Fruit fly (Drosophila melanogaster) whole organism, embryonic: ENCODE measurements around the gene tub.

ENCODE experiments used
- ATbp ChIP-seq: fragments of 200-800 bp; sonication (Bioruptor generic); optimal IDR thresholded peaks from 2 replicates; lab custom pipeline; 2017; ENCODE audit warnings: missing biosample characterization, mild to moderate bottlenecking, missing genetic modification characterization, missing genetic modification reagents
- Adf1 ChIP-seq: fragments of 200-800 bp; sonication (Bioruptor generic); IDR thresholded peaks from 2 replicates; pipeline ENCODE4 v1.3.6; 2022; ENCODE audit warnings: missing biosample characterization, missing genetic modification characterization
- Awh ChIP-seq: fragments of 200-800 bp; sonication (Bioruptor generic); IDR thresholded peaks from 2 replicates; pipeline ENCODE4, ENCODE4 v1.3.6; 2022; ENCODE audit warnings: missing biosample characterization, missing genetic modification characterization
- CG1024 ChIP-seq: fragments of 200-800 bp; sonication (Bioruptor generic); IDR thresholded peaks from 2 replicates; pipeline ENCODE4 v1.3.6; 2022; ENCODE audit warnings: missing biosample characterization, missing genetic modification characterization
- CG10431 ChIP-seq: fragments of 200-800 bp; sonication (Bioruptor generic); optimal IDR thresholded peaks from 3 replicates; lab custom pipeline; 2018; ENCODE audit warnings: missing biosample characterization, mild to moderate bottlenecking, missing genetic modification characterization
- CG12659 ChIP-seq: fragments of 200-800 bp; sonication (Bioruptor generic); optimal IDR thresholded peaks from 3 replicates; lab custom pipeline; 2017; ENCODE audit warnings: mild to moderate bottlenecking, missing biosample characterization, missing genetic modification reagents, missing genetic modification characterization
- CG12769 ChIP-seq: fragments of 200-800 bp; sonication (Bioruptor generic); optimal IDR thresholded peaks from 2 replicates; lab custom pipeline; 2019; ENCODE audit warnings: missing biosample characterization, mild to moderate bottlenecking, missing genetic modification characterization, moderate library complexity
- CG13424 ChIP-seq: fragments of 200-800 bp; sonication (Bioruptor generic); optimal IDR thresholded peaks from 2 replicates; lab custom pipeline; 2019; ENCODE audit warnings: missing biosample characterization, mild to moderate bottlenecking, missing genetic modification characterization, moderate library complexity
- CG14860 ChIP-seq: fragments of 200-800 bp; sonication (Bioruptor generic); IDR thresholded peaks from 3 replicates; pipeline ENCODE4 v1.3.6; 2022; ENCODE audit warnings: missing biosample characterization, missing genetic modification characterization; ENCODE audit not compliant: partially characterized antibody
- CG14965 ChIP-seq: fragments of 200-800 bp; sonication (Bioruptor generic); optimal IDR thresholded peaks from 2 replicates; lab custom pipeline; 2016; ENCODE audit warnings: missing biosample characterization, missing genetic modification characterization, borderline replicate concordance
- CG15269 ChIP-seq: fragments of 200-800 bp; sonication (Bioruptor generic); optimal IDR thresholded peaks from 2 replicates; lab custom pipeline; 2018; ENCODE audit warnings: missing biosample characterization, mild to moderate bottlenecking, missing genetic modification characterization, moderate library complexity
- CG15479 ChIP-seq: fragments of 200-800 bp; sonication (Bioruptor generic); optimal IDR thresholded peaks from 3 replicates; lab custom pipeline; 2019; ENCODE audit warnings: missing biosample characterization, mild to moderate bottlenecking, missing genetic modification characterization, moderate library complexity
- CG1603 ChIP-seq: fragments of 200-800 bp; sonication (Bioruptor generic); optimal IDR thresholded peaks from 2 replicates; lab custom pipeline; 2019; ENCODE audit warnings: missing biosample characterization, mild to moderate bottlenecking, missing genetic modification characterization, moderate library complexity
- CG17361 ChIP-seq: fragments of 200-800 bp; sonication (Bioruptor generic); IDR thresholded peaks from 3 replicates; pipeline ENCODE4 v1.3.6; 2022; ENCODE audit warnings: missing biosample characterization, missing genetic modification characterization
- CG17802 ChIP-seq: fragments of 200-800 bp; sonication (Bioruptor generic); optimal IDR thresholded peaks from 2 replicates; lab custom pipeline; 2018; ENCODE audit warnings: missing biosample characterization, mild to moderate bottlenecking, missing genetic modification characterization, moderate library complexity
- CG3995 ChIP-seq: fragments of 200-800 bp; sonication (Bioruptor generic); optimal IDR thresholded peaks from 3 replicates; lab custom pipeline; 2016; ENCODE audit warnings: missing biosample characterization, missing genetic modification characterization
- CG4617 ChIP-seq: fragments of 200-800 bp; sonication (Bioruptor generic); optimal IDR thresholded peaks from 3 replicates; lab custom pipeline; 2016; ENCODE audit warnings: missing biosample characterization, missing genetic modification characterization, borderline replicate concordance
- CG7357 ChIP-seq: fragments of 200-800 bp; sonication (Bioruptor generic); IDR thresholded peaks from 3 replicates; pipeline ENCODE4 v1.3.6; 2022; ENCODE audit warnings: missing biosample characterization, missing genetic modification characterization
- CG7786 ChIP-seq: fragments of 200-800 bp; sonication (Bioruptor generic); optimal IDR thresholded peaks from 2 replicates; lab custom pipeline; 2016; ENCODE audit warnings: missing biosample characterization, missing genetic modification characterization
- CG8924 ChIP-seq: fragments of 200-800 bp; optimal IDR thresholded peaks from 3 replicates; lab custom pipeline; 2019; ENCODE audit warnings: missing biosample characterization, mild to moderate bottlenecking, missing genetic modification characterization, moderate library complexity
- CG9932 ChIP-seq: fragments of 200-800 bp; sonication (Bioruptor generic); IDR thresholded peaks from 2 replicates; pipeline ENCODE4 v1.3.6; 2022; ENCODE audit warnings: missing biosample characterization, missing genetic modification characterization
- Dip3 ChIP-seq: fragments of 200-800 bp; sonication (Bioruptor generic); optimal IDR thresholded peaks from 3 replicates; lab custom pipeline; 2016; ENCODE audit warnings: missing biosample characterization, missing genetic modification characterization
- HLHmδ ChIP-seq: fragments of 200-800 bp; sonication (Bioruptor generic); optimal IDR thresholded peaks from 2 replicates; lab custom pipeline; 2018; ENCODE audit warnings: missing biosample characterization, mild to moderate bottlenecking, missing genetic modification characterization, moderate library complexity
- MBD-R2 ChIP-seq: fragments of 200-800 bp; sonication (Bioruptor generic); IDR thresholded peaks from 2 replicates; pipeline ENCODE4 v1.3.6; 2022; ENCODE audit warnings: missing biosample characterization, missing genetic modification characterization
- MESR4 ChIP-seq: fragments of 200-800 bp; sonication (Bioruptor generic); optimal IDR thresholded peaks from 2 replicates; lab custom pipeline; 2018; ENCODE audit warnings: missing biosample characterization, mild to moderate bottlenecking, missing genetic modification characterization, moderate library complexity
- Max ChIP-seq: fragments of 200-800 bp; sonication (Bioruptor generic); optimal IDR thresholded peaks from 2 replicates; lab custom pipeline; 2016; ENCODE audit warnings: missing biosample characterization, mild to moderate bottlenecking, missing genetic modification characterization
- Med ChIP-seq: fragments of 200-800 bp; sonication (Bioruptor generic); peaks from one replicate; lab custom pipeline; 2016; ENCODE audit warnings: missing biosample characterization, missing genetic modification characterization, mild to moderate bottlenecking, inconsistent platforms, moderate library complexity
- Oaz ChIP-seq: fragments of 200-800 bp; sonication (Bioruptor generic); IDR thresholded peaks from 2 replicates; pipeline ENCODE4 v1.3.6; 2022; ENCODE audit warnings: missing biosample characterization, missing genetic modification characterization
- Sry-β ChIP-seq: fragments of 200-800 bp; sonication (Bioruptor generic); optimal IDR thresholded peaks from 2 replicates; lab custom pipeline; 2018; ENCODE audit warnings: missing biosample characterization, mild to moderate bottlenecking, missing genetic modification characterization, moderate library complexity
- Ssrp ChIP-seq: fragments of 200-800 bp; sonication (Bioruptor generic); optimal IDR thresholded peaks from 2 replicates; lab custom pipeline; 2018; ENCODE audit warnings: missing biosample characterization, mild to moderate bottlenecking, missing genetic modification characterization, moderate library complexity
- Taf1 ChIP-seq: fragments of 200-800 bp; sonication (Bioruptor generic); IDR thresholded peaks from 2 replicates; pipeline ENCODE4 v1.3.6; 2022; ENCODE audit warnings: missing biosample characterization, missing genetic modification characterization
- az2 ChIP-seq: fragments of 200-800 bp; sonication (Bioruptor generic); optimal IDR thresholded peaks from 3 replicates; lab custom pipeline; 2016; ENCODE audit warnings: missing biosample characterization, missing genetic modification characterization
- br ChIP-seq: fragments of >200 bp; optimal IDR thresholded peaks from 2 replicates; lab custom pipeline; 2017
- btn ChIP-seq: fragments of 200-800 bp; sonication (Bioruptor generic); optimal IDR thresholded peaks from 2 replicates; lab custom pipeline; 2016; ENCODE audit warnings: missing biosample characterization, missing genetic modification characterization
- cad ChIP-seq: fragments of >200 bp; optimal IDR thresholded peaks from 2 replicates; lab custom pipeline; 2017; ENCODE audit warnings: missing biosample characterization, missing genetic modification characterization
- chinmo ChIP-seq: fragments of 200-800 bp; sonication (Bioruptor generic); IDR thresholded peaks from 4 replicates; pipeline ENCODE4 v1.3.6; 2022; ENCODE audit warnings: missing biosample characterization, missing genetic modification characterization; ENCODE audit not compliant: partially characterized antibody
- her ChIP-seq: fragments of 200-800 bp; sonication (Bioruptor generic); optimal IDR thresholded peaks from 2 replicates; lab custom pipeline; 2016; ENCODE audit warnings: missing biosample characterization, missing genetic modification characterization
- nerfin-2 ChIP-seq: fragments of 200-800 bp; sonication (Bioruptor generic); IDR thresholded peaks from 2 replicates; pipeline ENCODE4 v1.3.6; 2022; ENCODE audit warnings: missing biosample characterization, missing genetic modification characterization; ENCODE audit not compliant: partially characterized antibody
- pan ChIP-seq, 4 experiments: fragments of >200 bp in 3 of 4; fragments of 200-800 bp in 1 of 4; sonication (Bioruptor generic) in 1 of 4; optimal IDR thresholded peaks in 3 of 4; IDR thresholded peaks in 1 of 4; 2 replicates each; pipeline versions ENCODE4 v1.3.6 to Lab custom; 2017 to 2022; ENCODE audit warnings: missing biosample characterization in 2 of 4, missing genetic modification characterization in 2 of 4, mixed read lengths in 1 of 4
- pzg ChIP-seq: fragments of 200-800 bp; sonication (Bioruptor generic); optimal IDR thresholded peaks from 3 replicates; lab custom pipeline; 2018; ENCODE audit warnings: missing biosample characterization, mild to moderate bottlenecking, missing genetic modification characterization, moderate library complexity
- schlank ChIP-seq: fragments of 200-800 bp; sonication (Bioruptor generic); optimal IDR thresholded peaks from 2 replicates; lab custom pipeline; 2018; ENCODE audit warnings: missing biosample characterization, mild to moderate bottlenecking, missing genetic modification characterization
- sd ChIP-seq: fragments of 200-800 bp; sonication (Bioruptor generic); optimal IDR thresholded peaks from 3 replicates; lab custom pipeline; 2018; ENCODE audit warnings: missing biosample characterization, mild to moderate bottlenecking, missing genetic modification characterization, moderate library complexity
- sens ChIP-seq: fragments of 200-800 bp; sonication (Bioruptor generic); peaks from one replicate; lab custom pipeline; 2016; ENCODE audit warnings: missing biosample characterization, missing genetic modification characterization
- sens-2 ChIP-seq: fragments of 200-800 bp; sonication (Bioruptor generic); IDR thresholded peaks from 2 replicates; pipeline ENCODE4 v1.3.6; 2022; ENCODE audit warnings: missing biosample characterization, missing genetic modification characterization
- sna ChIP-seq: fragments of 200-800 bp; sonication (Bioruptor generic); IDR thresholded peaks from 2 replicates; pipeline ENCODE4 v1.3.6; 2022; ENCODE audit warnings: missing biosample characterization, missing genetic modification characterization; ENCODE audit not compliant: partially characterized antibody
- sob ChIP-seq: fragments of 200-800 bp; sonication (Bioruptor generic); IDR thresholded peaks from 2 replicates; pipeline ENCODE4 v1.3.6; 2022; ENCODE audit warnings: missing biosample characterization, missing genetic modification characterization
- ssp ChIP-seq: fragments of 200-800 bp; sonication (Bioruptor generic); IDR thresholded peaks from 2 replicates; pipeline ENCODE4 v1.3.6; 2022; ENCODE audit warnings: missing biosample characterization, missing genetic modification characterization
- tap ChIP-seq: fragments of 200-800 bp; optimal IDR thresholded peaks from 3 replicates; lab custom pipeline; 2019; ENCODE audit warnings: missing biosample characterization, mild to moderate bottlenecking, missing genetic modification characterization, moderate library complexity
- wek ChIP-seq: fragments of 200-800 bp; sonication (Bioruptor generic); optimal IDR thresholded peaks from 3 replicates; lab custom pipeline; 2018; ENCODE audit warnings: missing biosample characterization, mild to moderate bottlenecking, missing genetic modification characterization, moderate library complexity
- yki ChIP-seq: fragments of >200 bp; optimal IDR thresholded peaks from 3 replicates; lab custom pipeline; 2018

tub gene

dm6 chr3R:4399810-4400496 lies 12.4 kb downstream of the tub start (continued):
- TF ChIP-seq Dip3 (GFP tag; lab: Kevin White, UChicago), result peak; percentile 4
- TF ChIP-seq CG4617 (GFP tag; lab: Kevin White, UChicago), result peak; percentile 40
- peak; percentile 52 for TF ChIP-seq CG12659 (GFP tag; lab: Kevin White, UChicago)
- TF ChIP-seq CG15269 (tag; lab: Kevin White, UChicago), result peak; percentile 1
- no peak for TF ChIP-seq HLHmδ
- no peak for TF ChIP-seq sna (GFP tag; lab: Robert Waterston, UW)
- TF ChIP-seq schlank, result no peak
- TF ChIP-seq Max (GFP tag; lab: Kevin White, UChicago), result no peak
- no peak for TF ChIP-seq sens-2 (GFP tag; lab: Robert Waterston, UW)
- TF ChIP-seq sob (GFP tag; lab: Robert Waterston, UW), result 0 out of 2 replicates have a peak, but pooled peaks have one; percentile 8
- no peak for TF ChIP-seq az2 (GFP tag; lab: Kevin White, UChicago)
- TF ChIP-seq sens (GFP tag; lab: Kevin White, UChicago), result peak; percentile 49
- no peak for TF ChIP-seq nerfin-2
- peak; percentile 85 for TF ChIP-seq MESR4 (GFP tag; lab: Kevin White, UChicago)
- no peak for TF ChIP-seq ATbp (GFP tag; lab: Kevin White, UChicago)
- TF ChIP-seq CG3995 (GFP tag; lab: Kevin White, UChicago), result peak; percentile 15
- TF ChIP-seq pzg, result peak; percentile 31
- TF ChIP-seq CG9932 (GFP tag; lab: Robert Waterston, UW), result peak; percentile 64
- no peak for TF ChIP-seq sd
- TF ChIP-seq Adf1 (GFP tag; lab: Robert Waterston, UW), result no peak
- TF ChIP-seq br (lab: Kevin White, UChicago), result no peak
- TF ChIP-seq Ssrp (tag; lab: Kevin White, UChicago), result peak; percentile 35
- peak; percentile 14 for TF ChIP-seq Sry-β
- peak; percentile 82 for TF ChIP-seq CG17361 (GFP tag; lab: Robert Waterston, UW)
- no peak for TF ChIP-seq CG15479 (GFP tag; lab: Kevin White, UChicago)
- TF ChIP-seq CG1603 (tag; lab: Kevin White, UChicago), result peak; percentile 63
- TF ChIP-seq her (GFP tag; lab: Kevin White, UChicago), result no peak

- no peak for TF ChIP-seq yki
- TF ChIP-seq Taf1 (GFP tag; lab: Robert Waterston, UW), result no peak
- TF ChIP-seq pan (optimal IDR thresholded peaks at IDR 0.05; lab: Kevin White, UChicago), result no peak
- peak in 1 of 2 experiments; percentile 14 for TF ChIP-seq pan (GFP tag; optimal IDR thresholded peaks at IDR 0.05 in 1 of 2, IDR thresholded peaks at IDR 0.05 in 1 of 2)
- peak; percentile 61 for TF ChIP-seq Med
- peak; percentile 4 for TF ChIP-seq CG12769
- no peak for TF ChIP-seq tap (tag; lab: Kevin White, UChicago)
- no peak for TF ChIP-seq schlank
- peak; percentile 54; the same call in 1 of the 2 replicates for TF ChIP-seq CG1024 (GFP tag; lab: Robert Waterston, UW)
- no peak for TF ChIP-seq CG14965
- no peak for TF ChIP-seq CG7786 (GFP tag; lab: Kevin White, UChicago)
- peak; percentile 67 for TF ChIP-seq MBD-R2
- TF ChIP-seq CG13424 (tag; lab: Kevin White, UChicago), result no peak
- 0 out of 4 replicates have a peak, but pooled peaks have one; percentile 11 for TF ChIP-seq chinmo
- TF ChIP-seq CG10431 (GFP tag; lab: Kevin White, UChicago), result no peak
- TF ChIP-seq btn (GFP tag; lab: Kevin White, UChicago), result no peak
- no peak for TF ChIP-seq ssp (GFP tag; lab: Robert Waterston, UW)
- no peak for TF ChIP-seq Awh (GFP tag; lab: Robert Waterston, UW)
- TF ChIP-seq cad (GFP tag; lab: Kevin White, UChicago), result no peak
- TF ChIP-seq CG14860, result no peak
- TF ChIP-seq Oaz (GFP tag; lab: Robert Waterston, UW), result no peak
- TF ChIP-seq CG17802 (tag; lab: Kevin White, UChicago), result no peak
- no peak for TF ChIP-seq CG7357 (GFP tag; lab: Robert Waterston, UW)
- TF ChIP-seq wek (GFP tag; lab: Kevin White, UChicago), result no peak
- no peak for TF ChIP-seq CG8924 (tag; lab: Kevin White, UChicago)
These were observed 12.9 kb downstream of the tub start, which contains the start of gene CG14647 for dm6 chr3R:4400497-4400833. CG14647 (plus strand) TSS chr3R:4400510.
